Worm (Caenorhabditis elegans): Measurements from ENCODE around the gene srh-61.

DNA sequence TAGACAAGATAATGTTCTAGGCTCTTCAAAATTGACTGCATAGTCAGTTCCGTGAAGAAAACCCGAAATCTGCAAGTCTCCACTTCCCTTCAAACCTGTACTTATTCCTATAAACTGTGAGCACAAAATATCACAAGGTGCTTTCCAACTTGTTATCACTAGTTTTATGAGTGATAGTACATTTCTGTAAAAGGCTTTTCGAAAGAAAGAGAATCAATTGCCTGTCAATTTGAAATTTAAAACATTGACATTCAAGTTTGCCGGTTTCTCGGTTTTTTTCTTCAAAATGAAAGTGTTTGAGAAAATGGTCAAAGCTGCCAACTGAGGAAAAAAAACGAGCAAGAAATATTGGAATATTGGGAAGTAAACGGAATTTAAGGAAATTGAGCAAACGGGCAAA is 1.8 kb upstream of the srh-61 start:
- no peak for TF ChIP-seq ref-1 (GFP tag; conservative IDR thresholded peaks at IDR 0.05)
- no peak for TF ChIP-seq cog-1 (tag; optimal IDR thresholded peaks at IDR 0.05)
- no peak for TF ChIP-seq T22C8.4 (GFP tag; IDR thresholded peaks at IDR 0.05)
- no peak for TF ChIP-seq flt-1 (GFP tag; IDR thresholded peaks at IDR 0.05)
